Comparison of ENCODE assay signal across 1 fruit fly cellular context in the genomic region with DNA sequence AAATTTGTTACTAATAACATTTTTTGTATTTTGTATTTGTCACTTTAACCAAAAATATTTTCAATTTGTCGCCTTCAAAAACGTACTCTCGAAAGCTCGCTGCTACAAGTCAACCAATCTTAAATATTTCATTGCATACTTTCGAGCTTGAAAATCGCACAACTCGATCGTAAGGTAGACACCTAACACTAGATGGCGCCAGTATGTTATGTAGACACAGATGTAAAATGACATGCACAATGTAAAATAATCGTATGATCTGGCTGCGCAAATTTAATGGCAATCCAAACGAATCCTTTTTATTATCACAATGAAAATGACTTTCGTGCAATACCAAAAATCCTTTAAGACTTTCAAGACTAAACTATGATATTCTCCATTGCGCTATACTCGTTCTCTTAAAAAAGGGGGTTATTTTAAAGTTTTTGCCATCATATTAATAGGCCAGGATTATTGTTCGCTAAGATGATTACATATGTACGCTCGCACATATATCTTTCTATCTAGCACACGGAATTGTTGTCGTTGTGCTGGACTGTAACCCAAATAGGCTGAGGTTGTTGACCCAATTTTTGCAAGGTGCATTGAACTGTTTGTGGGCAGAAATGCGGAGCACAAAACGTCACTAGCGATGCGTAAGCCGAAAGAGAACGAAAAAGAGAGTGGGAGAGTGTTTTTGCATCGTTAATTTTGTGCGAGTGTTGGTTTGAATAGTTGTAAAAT.
TF ChIP-seq lines count a peak whose summit lies in the region.

No protein-coding gene starts in this region.

TF ChIP-seq in whole organism, embryonic, 481 proteins besides CTCF, POLR2A, EP300 and RAD21 (continued from another document):
- no peak for TF ChIP-seq schlank (tag; optimal IDR thresholded peaks at IDR 0.05; lab: Kevin White, UChicago)
- TF ChIP-seq ATbp (GFP tag; optimal IDR thresholded peaks at IDR 0.05; lab: Kevin White, UChicago): peak; percentile 56
- TF ChIP-seq sim (GFP tag; IDR thresholded peaks at IDR 0.05; lab: Robert Waterston, UW): 0 out of 2 replicates have a peak, but pooled peaks have one; percentile 46
- no peak for TF ChIP-seq Hr78 (GFP tag; optimal IDR thresholded peaks at IDR 0.05; lab: Kevin White, UChicago)
- no peak; the same call in 1 of the 2 replicates for TF ChIP-seq sisA (GFP tag; IDR thresholded peaks at IDR 0.05; lab: Robert Waterston, UW)
- peak; percentile 57 for TF ChIP-seq CG11723 (GFP tag; optimal IDR thresholded peaks at IDR 0.05; lab: Kevin White, UChicago)
- TF ChIP-seq CG34224 (GFP tag; IDR thresholded peaks at IDR 0.05; lab: Robert Waterston, UW; ENCODE audit: partially characterized antibody): no peak
- peak; percentile 58 for TF ChIP-seq Xrp1 (GFP tag; IDR thresholded peaks at IDR 0.05; lab: Robert Waterston, UW)
- peak; percentile 58 for TF ChIP-seq CG1233 (GFP tag; optimal IDR thresholded peaks at IDR 0.05; lab: Kevin White, UChicago)
- peak; percentile 50; the same call in 2 of the 3 replicates for TF ChIP-seq CG14050 (GFP tag; IDR thresholded peaks at IDR 0.05; lab: Robert Waterston, UW)
- no peak for TF ChIP-seq D (optimal IDR thresholded peaks at IDR 0.05; lab: Kevin White, UChicago)
- TF ChIP-seq D (GFP tag; optimal IDR thresholded peaks at IDR 0.05; lab: Kevin White, UChicago): peak; percentile 60
- TF ChIP-seq ato (GFP tag; IDR thresholded peaks at IDR 0.05; lab: Robert Waterston, UW; ENCODE audit: partially characterized antibody): no peak
- TF ChIP-seq H15 (GFP tag; IDR thresholded peaks at IDR 0.05; lab: Robert Waterston, UW): peak; percentile 49; the same call in 1 of the 3 replicates
- no peak; the same call in 1 of the 2 replicates for TF ChIP-seq Ravus (GFP tag; IDR thresholded peaks at IDR 0.05; lab: Robert Waterston, UW)
- peak; percentile 26 for TF ChIP-seq Hr3 (GFP tag; optimal IDR thresholded peaks at IDR 0.05; lab: Kevin White, UChicago)
- peak in 1 of 2 experiments; percentile 71 for TF ChIP-seq bsh (GFP tag; optimal IDR thresholded peaks at IDR 0.05; lab: Kevin White, UChicago)
- TF ChIP-seq CG32767 (GFP tag; IDR thresholded peaks at IDR 0.05; lab: Robert Waterston, UW): peak; percentile 25; the same call in 1 of the 2 replicates
- TF ChIP-seq D19A (tag; optimal IDR thresholded peaks at IDR 0.05; lab: Kevin White, UChicago): peak; percentile 40
- TF ChIP-seq CG1603 (tag; optimal IDR thresholded peaks at IDR 0.05; lab: Kevin White, UChicago): peak; percentile 87
- TF ChIP-seq CG18011 (GFP tag; optimal IDR thresholded peaks at IDR 0.05; lab: Kevin White, UChicago): peak; percentile 98
- no peak for TF ChIP-seq CG30020 (tag; optimal IDR thresholded peaks at IDR 0.05; lab: Kevin White, UChicago)
- peak; percentile 31; the same call in 1 of the 2 replicates for TF ChIP-seq tna (GFP tag; IDR thresholded peaks at IDR 0.05; lab: Robert Waterston, UW; ENCODE audit: partially characterized antibody)
- TF ChIP-seq NfI (GFP tag; optimal IDR thresholded peaks at IDR 0.05; lab: Kevin White, UChicago): peak; percentile 80
- peak; percentile 72 to 78 for TF ChIP-seq dpn (GFP tag; optimal IDR thresholded peaks at IDR 0.05; lab: Kevin White, UChicago)
- no peak for TF ChIP-seq CG6175 (GFP tag; IDR thresholded peaks at IDR 0.05; lab: Robert Waterston, UW)
